Worm (Caenorhabditis elegans): ENCODE results near the gene R08C7.1.

R08C7.1 gene

ce11 chrIV:4441077-4441476 is 10.6 kb upstream of the R08C7.1 start, which contains the start of gene fbxb-75:
TSS of gene fbxb-75 (minus strand) at chrIV:4441177.
- TF ChIP-seq Y22D7AL.16 (tag; optimal IDR thresholded peaks at IDR 0.05) (no peak), T23F11.4 (GFP tag; optimal IDR thresholded peaks at IDR 0.05) (no peak)

- TF ChIP-seq elt-2 (tag; optimal IDR thresholded peaks at IDR 0.05) (peak; percentile 51), unc-3 (GFP tag; conservative IDR thresholded peaks at IDR 0.05) (no peak), unc-3 (tag; optimal IDR thresholded peaks at IDR 0.05) (peak; percentile 53), F13H6.1 (tag; optimal IDR thresholded peaks at IDR 0.05) (no peak), unc-42 (tag; optimal IDR thresholded peaks at IDR 0.05) (peak; percentile 64), K09A11.1 (tag; optimal IDR thresholded peaks at IDR 0.05; ENCODE audit: insufficient read depth) (peak; percentile 11), fax-1 (tag; optimal IDR thresholded peaks at IDR 0.05) (peak; percentile 24), unc-55 (GFP tag; optimal IDR thresholded peaks at IDR 0.05) (peak; percentile 69), T23F11.4 (GFP tag; optimal IDR thresholded peaks at IDR 0.05) (no peak), eyg-1 (tag; optimal IDR thresholded peaks at IDR 0.05) (peak; percentile 24), ceh-31 (tag; optimal IDR thresholded peaks at IDR 0.05) (peak; percentile 67), ceh-48 (tag; optimal IDR thresholded peaks at IDR 0.05) (peak; percentile 7), nfya-1 (tag; optimal IDR thresholded peaks at IDR 0.05) (peak; percentile 95), lim-6 (tag; optimal IDR thresholded peaks at IDR 0.05) (no peak), npax-4 (tag; optimal IDR thresholded peaks at IDR 0.05) (no peak), syd-9 (tag; optimal IDR thresholded peaks at IDR 0.05) (peak; percentile 15), ceh-22 (tag; optimal IDR thresholded peaks at IDR 0.05) (peak; percentile 14), ref-2 (tag; optimal IDR thresholded peaks at IDR 0.05) (peak; percentile 69), pax-1 (tag; optimal IDR thresholded peaks at IDR 0.05) (peak; percentile 61), fkh-10 (GFP tag; optimal IDR thresholded peaks at IDR 0.05) (no peak), hlh-8 (tag; optimal IDR thresholded peaks at IDR 0.05) (peak; percentile 10), ama-1 (optimal IDR thresholded peaks at IDR 0.05) (no peak), C38D4.7 (GFP tag; optimal IDR thresholded peaks at IDR 0.05) (no peak), ceh-18 (tag; optimal IDR thresholded peaks at IDR 0.05) (peak; percentile 74), ceh-14 (tag; optimal IDR thresholded peaks at IDR 0.05) (peak; percentile 58), ztf-16 (tag; optimal IDR thresholded peaks at IDR 0.05) (peak; percentile 19), rnt-1 (tag; optimal IDR thresholded peaks at IDR 0.05) (peak; percentile 69), madf-2 (tag; optimal IDR thresholded peaks at IDR 0.05) (peak; percentile 48), ceh-34 (tag; optimal IDR thresholded peaks at IDR 0.05) (peak; percentile 59), unc-86 (tag; optimal IDR thresholded peaks at IDR 0.05) (peak; percentile 9), tbx-2 (tag; optimal IDR thresholded peaks at IDR 0.05) (peak; percentile 71), dve-1 (tag; optimal IDR thresholded peaks at IDR 0.05) (peak; percentile 73), ahr-1 (tag; optimal IDR thresholded peaks at IDR 0.05) (no peak)
Measured at ce11 chrIV:4445711-4446290, 5.9 kb upstream of the R08C7.1 start, which contains the start of the genes wapl-1 and htz-1. TSS of gene wapl-1 (minus strand) at chrIV:4445740. TSS of gene htz-1 (plus strand) at chrIV:4446216.

ce11 chrIV:4446884-4447283 is 4.8 kb upstream of the R08C7.1 start:
- TF ChIP-seq ama-1 (optimal IDR thresholded peaks at IDR 0.05) (peak; percentile 76), ceh-6 (GFP tag; optimal IDR thresholded peaks at IDR 0.05) (no peak), ceh-48 (tag; optimal IDR thresholded peaks at IDR 0.05) (peak; percentile 69)

ce11 chrIV:4447284-4447366 is 4.6 kb upstream of the R08C7.1 start, which contains the start of gene chat-1:
TSS of gene chat-1 (plus strand) at chrIV:4447331.
- TF ChIP-seq sox-4 (tag; optimal IDR thresholded peaks at IDR 0.05) (no peak), ceh-9 (tag; optimal IDR thresholded peaks at IDR 0.05) (no peak), sdc-2 (tag; optimal IDR thresholded peaks at IDR 0.05) (no peak), ceh-14 (tag; optimal IDR thresholded peaks at IDR 0.05) (no peak), lim-6 (tag; optimal IDR thresholded peaks at IDR 0.05) (no peak), rnt-1 (tag; optimal IDR thresholded peaks at IDR 0.05) (no peak), nfya-1 (tag; optimal IDR thresholded peaks at IDR 0.05) (no peak), ceh-24 (tag; optimal IDR thresholded peaks at IDR 0.05) (no peak), pax-1 (tag; optimal IDR thresholded peaks at IDR 0.05) (no peak), odd-2 (tag; optimal IDR thresholded peaks at IDR 0.05) (no peak), ets-4 (tag; optimal IDR thresholded peaks at IDR 0.05) (no peak)
